Worm (Caenorhabditis elegans): ENCODE results near the gene Y51H7C.7.

ce11 chrII:1362423-1362822, 39.9 kb upstream of the Y51H7C.7 start:
- TF ChIP-seq unc-62 (GFP tag; optimal IDR thresholded peaks at IDR 0.05): no peak
- TF ChIP-seq nhr-76 (tag; optimal IDR thresholded peaks at IDR 0.05): no peak
- no peak for TF ChIP-seq ceh-43 (GFP tag; optimal IDR thresholded peaks at IDR 0.05)
- TF ChIP-seq elt-3 (tag; optimal IDR thresholded peaks at IDR 0.05): no peak
- TF ChIP-seq M03D4.4 (tag; optimal IDR thresholded peaks at IDR 0.05): no peak
- no peak for TF ChIP-seq pha-4 (tag; optimal IDR thresholded peaks at IDR 0.05)
- no peak for TF ChIP-seq unc-39 (tag; optimal IDR thresholded peaks at IDR 0.05)
- no peak for TF ChIP-seq ces-1 (GFP tag; optimal IDR thresholded peaks at IDR 0.05)
- no peak for TF ChIP-seq sem-2 (GFP tag; optimal IDR thresholded peaks at IDR 0.05)
- no peak for TF ChIP-seq ztf-11 (tag; optimal IDR thresholded peaks at IDR 0.05)

Measured in whole organism, mixed stage, embryonic.